Worm (Caenorhabditis elegans) whole organism, L4/young adult: Measurements from ENCODE around the gene srg-1.

ENCODE experiments used
- W03F9.2 ChIP-seq: fragments of 150-350 bp; optimal IDR thresholded peaks from 2 replicates; lab custom pipeline; 2014; ENCODE audit warnings: missing biosample characterization, missing genetic modification characterization
- dao-5 ChIP-seq: sonication (generic microtip); optimal IDR thresholded peaks from 2 replicates; lab custom pipeline; 2016; ENCODE audit warnings: missing genotype, missing genetic modification characterization, moderate library complexity, missing compliant biosample characterization
- him-1 ChIP-seq: sonication (generic microtip); optimal IDR thresholded peaks from 2 replicates; lab custom pipeline; 2016; ENCODE audit warnings: missing genotype, missing genetic modification reagents, missing genetic modification characterization, missing compliant biosample characterization

- TF ChIP-seq him-1 (tag; lab: Kevin White, UChicago) (no peak), W03F9.2 (no peak), dao-5 (no peak)
These were observed 6.7 kb downstream of the srg-1 start, which contains the start of gene amdh-1 for ce11 chrIII:6251511-6251910.
